Fruit fly (Drosophila melanogaster) Kc167 (cell line): ENCODE results near the gene Coq4.

Source experiments
- Myc ChIP-seq: fragments of >200 bp; optimal IDR thresholded peaks from 2 replicates; lab custom pipeline; 2017; ENCODE audit warnings: missing external identifiers
- h ChIP-seq: fragments of >200 bp; optimal IDR thresholded peaks from 3 replicates; lab custom pipeline; 2018; ENCODE audit warnings: missing external identifiers
- insv ChIP-seq: fragments of >200 bp; optimal IDR thresholded peaks from 3 replicates; lab custom pipeline; 2018; ENCODE audit warnings: missing external identifiers
- psq ChIP-seq: fragments of >200 bp; optimal IDR thresholded peaks from 2 replicates; lab custom pipeline; 2017; ENCODE audit warnings: missing external identifiers
- ttk ChIP-seq: sonication (Bioruptor generic); optimal IDR thresholded peaks from 2 replicates; lab custom pipeline; 2017; ENCODE audit warnings: missing external identifiers

DNA sequence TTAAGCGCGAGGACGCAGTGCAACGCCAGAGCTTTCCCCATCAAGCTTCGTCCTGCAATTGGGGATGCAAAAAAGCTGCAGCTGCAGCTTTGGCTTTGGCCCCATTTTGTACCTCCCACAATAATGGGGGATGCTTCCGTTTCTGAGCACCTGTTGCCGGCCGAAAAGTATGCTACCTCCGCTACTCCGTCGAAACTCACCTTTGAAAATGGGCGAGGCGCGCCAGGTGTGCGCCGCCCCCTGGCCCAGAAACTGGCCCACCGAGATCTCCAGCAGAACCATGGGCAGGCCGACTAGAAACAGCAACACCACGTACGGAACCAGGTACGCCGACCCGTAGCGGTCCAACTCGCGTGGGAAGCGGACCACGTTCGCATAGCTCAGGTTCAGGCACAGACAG is 32.0 kb downstream of the Coq4 start:
- no peak for TF ChIP-seq psq (lab: Kevin White, UChicago)
- TF ChIP-seq h = no peak
- TF ChIP-seq ttk (lab: Kevin White, UChicago) = no peak
- TF ChIP-seq Myc = no peak
- TF ChIP-seq insv (lab: Kevin White, UChicago) = no peak
